Worm (Caenorhabditis elegans) whole organism, young adult: Measurements from ENCODE around the gene dyf-3.

Experiments
- B0019.2 ChIP-seq: fragments of 200-800 bp; sonication (Bioruptor generic); conservative IDR thresholded peaks from 2 replicates; pipeline ENCODE4 v1.3.6; 2022; ENCODE audit warnings: missing genetic modification reagents, missing genetic modification characterization, missing compliant biosample characterization
- B0336.3 ChIP-seq: fragments of 200-800 bp; sonication (Bioruptor generic); IDR thresholded peaks from 2 replicates; pipeline ENCODE4 v1.3.6; 2022; ENCODE audit warnings: missing genetic modification characterization, missing compliant biosample characterization
- F23B12.7 ChIP-seq: sonication (generic microtip); optimal IDR thresholded peaks from 2 replicates; lab custom pipeline; 2017; ENCODE audit warnings: missing genetic modification characterization, mild to moderate bottlenecking, missing compliant biosample characterization, antibody characterized with exemption, moderate library complexity; ENCODE audit not compliant: insufficient read depth
- F33H1.4 ChIP-seq: fragments of 200-800 bp; sonication (Bioruptor generic); IDR thresholded peaks from 2 replicates; pipeline ENCODE4 v1.3.6; 2022; ENCODE audit warnings: missing genetic modification reagents, missing genetic modification characterization, missing compliant biosample characterization
- F49E8.2 ChIP-seq: sonication (generic microtip); optimal IDR thresholded peaks from 3 replicates; lab custom pipeline; 2017; ENCODE audit warnings: missing genetic modification characterization, mild to moderate bottlenecking, missing compliant biosample characterization, antibody characterized with exemption, moderate library complexity; ENCODE audit not compliant: insufficient read depth
- F57C9.4 ChIP-seq: sonication (generic microtip); optimal IDR thresholded peaks from 2 replicates; lab custom pipeline; 2017; ENCODE audit warnings: mild to moderate bottlenecking, missing genetic modification characterization, missing compliant biosample characterization
- T26A5.8 ChIP-seq: sonication (generic microtip); optimal IDR thresholded peaks from 2 replicates; lab custom pipeline; 2016; ENCODE audit warnings: missing genetic modification characterization, missing compliant biosample characterization
- Y67H2A.10 ChIP-seq: fragments of 200-800 bp; sonication (Bioruptor generic); conservative IDR thresholded peaks from 2 replicates; pipeline ENCODE4 v1.3.6; 2022; ENCODE audit warnings: missing genetic modification reagents, missing genetic modification characterization, missing compliant biosample characterization
- Y79H2A.3 ChIP-seq: fragments of 200-800 bp; sonication (Bioruptor generic); conservative IDR thresholded peaks from 2 replicates; pipeline ENCODE4 v1.3.6; 2022; ENCODE audit warnings: missing genetic modification reagents, missing genetic modification characterization, missing compliant biosample characterization
- ama-1 ChIP-seq, 3 experiments: fragments of 150-350 bp in 1 of 3; sonication (generic microtip) in 2 of 3; optimal IDR thresholded peaks; 2 replicates each; lab custom pipeline; 2014 to 2018; ENCODE audit warnings: missing biosample characterization in 2 of 3, missing genetic modification characterization in 2 of 3, missing genetic modification reagents in 2 of 3
- aptf-2 ChIP-seq: fragments of 200-800 bp; sonication (Bioruptor generic); conservative IDR thresholded peaks from 2 replicates; pipeline ENCODE4 v1.3.6; 2022; ENCODE audit warnings: missing genetic modification reagents, missing genetic modification characterization, missing compliant biosample characterization
- athp-1 ChIP-seq: sonication (generic microtip); optimal IDR thresholded peaks from 2 replicates; lab custom pipeline; 2017; ENCODE audit warnings: mild to moderate bottlenecking, missing genetic modification characterization, missing compliant biosample characterization
- attf-3 ChIP-seq: fragments of 200-800 bp; sonication (Bioruptor generic); conservative IDR thresholded peaks from 2 replicates; pipeline ENCODE4 v1.3.6; 2022; ENCODE audit warnings: missing genetic modification reagents, missing genetic modification characterization, missing compliant biosample characterization
- bed-2 ChIP-seq: fragments of 200-800 bp; sonication (Bioruptor generic); IDR thresholded peaks from 2 replicates; pipeline ENCODE4 v1.3.6; 2022; ENCODE audit warnings: missing genetic modification reagents, missing genetic modification characterization, missing compliant biosample characterization
- ccch-3 ChIP-seq: fragments of 200-800 bp; sonication (Bioruptor generic); optimal IDR thresholded peaks from 2 replicates; lab custom pipeline; 2018; ENCODE audit warnings: mild to moderate bottlenecking, missing genetic modification characterization, missing compliant biosample characterization
- cebp-1 ChIP-seq, 2 experiments: fragments of 200-800 bp in 1 of 2; sonication (Bioruptor generic) in 1 of 2; sonication (generic microtip) in 1 of 2; IDR thresholded peaks in 1 of 2; optimal IDR thresholded peaks in 1 of 2; 2 replicates each; pipeline versions ENCODE4 v1.3.6 to Lab custom; 2017 to 2022; ENCODE audit warnings: missing compliant biosample characterization in 2 of 2, missing genetic modification characterization in 2 of 2, mild to moderate bottlenecking in 1 of 2, missing genetic modification reagents in 1 of 2, moderate library complexity in 1 of 2
- cebp-2 ChIP-seq: fragments of 200-800 bp; sonication (Bioruptor generic); IDR thresholded peaks from 2 replicates; pipeline ENCODE4 v1.3.6; 2022; ENCODE audit warnings: missing genetic modification characterization, missing compliant biosample characterization
- ceh-79 ChIP-seq: sonication (generic microtip); optimal IDR thresholded peaks from 2 replicates; lab custom pipeline; 2017; ENCODE audit warnings: mild to moderate bottlenecking, missing genetic modification characterization, missing compliant biosample characterization
- ets-4 ChIP-seq: fragments of 200-800 bp; sonication (Bioruptor generic); optimal IDR thresholded peaks from 2 replicates; lab custom pipeline; 2018; ENCODE audit warnings: mild to moderate bottlenecking, missing genetic modification characterization, missing compliant biosample characterization
- hlh-12 ChIP-seq: sonication (generic microtip); optimal IDR thresholded peaks from 2 replicates; lab custom pipeline; 2016; ENCODE audit warnings: missing genetic modification characterization, missing compliant biosample characterization
- hlh-26 ChIP-seq: fragments of 200-800 bp; sonication (Bioruptor generic); conservative IDR thresholded peaks from 2 replicates; pipeline ENCODE4 v1.3.6; 2022; ENCODE audit warnings: missing genetic modification reagents, missing genetic modification characterization, missing compliant biosample characterization
- hmg-1.2 ChIP-seq: fragments of 200-800 bp; sonication (Bioruptor generic); IDR thresholded peaks from 2 replicates; pipeline ENCODE4 v1.3.6; 2022; ENCODE audit warnings: missing genetic modification reagents, missing genetic modification characterization, missing compliant biosample characterization
- lag-1 ChIP-seq: fragments of 200-800 bp; sonication (Bioruptor generic); IDR thresholded peaks from 2 replicates; pipeline ENCODE4 v1.3.6; 2022; ENCODE audit warnings: missing genetic modification reagents, missing genetic modification characterization, missing compliant biosample characterization
- let-526 ChIP-seq: fragments of 200-800 bp; sonication (Bioruptor generic); IDR thresholded peaks from 2 replicates; pipeline ENCODE4 v1.3.6; 2022; ENCODE audit warnings: missing genetic modification reagents, missing genetic modification characterization, missing compliant biosample characterization
- let-607 ChIP-seq, 2 experiments: fragments of 200-800 bp in 1 of 2; sonication (Bioruptor generic) in 1 of 2; sonication (generic microtip) in 1 of 2; optimal IDR thresholded peaks; 2 replicates each; lab custom pipeline; 2016 to 2018; ENCODE audit warnings: mild to moderate bottlenecking in 2 of 2, missing compliant biosample characterization in 2 of 2, missing genetic modification characterization in 2 of 2, moderate library complexity in 2 of 2, missing genotype in 1 of 2
- lin-35 ChIP-seq, 3 experiments: fragments of 150-350 bp in 2 of 3; sonication (generic microtip) in 1 of 3; optimal IDR thresholded peaks; 2 replicates each; lab custom pipeline; 2014 to 2018; ENCODE audit warnings: missing biosample characterization in 3 of 3, missing genetic modification characterization in 3 of 3, missing genetic modification reagents in 3 of 3
- lin-54 ChIP-seq: fragments of 200-800 bp; sonication (Bioruptor generic); optimal IDR thresholded peaks from 2 replicates; lab custom pipeline; 2018; ENCODE audit warnings: mild to moderate bottlenecking, missing genetic modification characterization, missing compliant biosample characterization
- lsl-1 ChIP-seq: fragments of 200-800 bp; sonication (Bioruptor generic); optimal IDR thresholded peaks from 2 replicates; lab custom pipeline; 2018; ENCODE audit warnings: mild to moderate bottlenecking, missing genetic modification characterization, moderate library complexity, missing compliant biosample characterization
- madf-10 ChIP-seq: sonication (generic microtip); optimal IDR thresholded peaks from 2 replicates; lab custom pipeline; 2016; ENCODE audit warnings: mild to moderate bottlenecking, missing genetic modification characterization, missing compliant biosample characterization
- madf-3 ChIP-seq: fragments of 200-800 bp; sonication (Bioruptor generic); IDR thresholded peaks from 2 replicates; pipeline ENCODE4 v1.3.6; 2022; ENCODE audit warnings: missing genetic modification reagents, missing genetic modification characterization, missing compliant biosample characterization
- madf-8 ChIP-seq: fragments of 200-800 bp; sonication (Bioruptor generic); conservative IDR thresholded peaks from 2 replicates; pipeline ENCODE4 v1.3.6; 2022; ENCODE audit warnings: missing genetic modification reagents, missing genetic modification characterization, missing compliant biosample characterization
- mcd-1 ChIP-seq: fragments of 200-800 bp; sonication (Bioruptor generic); IDR thresholded peaks from 2 replicates; pipeline ENCODE4 v1.3.6; 2022; ENCODE audit warnings: missing genetic modification reagents, missing genetic modification characterization, missing compliant biosample characterization
- nhr-179 ChIP-seq: sonication (generic microtip); optimal IDR thresholded peaks from 2 replicates; lab custom pipeline; 2016; ENCODE audit warnings: mild to moderate bottlenecking, missing genetic modification characterization, missing compliant biosample characterization
- nhr-27 ChIP-seq: fragments of 200-800 bp; sonication (Bioruptor generic); optimal IDR thresholded peaks from 2 replicates; lab custom pipeline; 2018; ENCODE audit warnings: mild to moderate bottlenecking, missing genetic modification characterization, moderate library complexity, missing compliant biosample characterization
- pbrm-1 ChIP-seq: fragments of 200-800 bp; sonication (Bioruptor generic); IDR thresholded peaks from 2 replicates; pipeline ENCODE4 v1.3.6; 2022; ENCODE audit warnings: missing genetic modification reagents, missing genetic modification characterization, missing compliant biosample characterization
- pha-4 ChIP-seq: fragments of 150-350 bp; sonication (generic microtip); optimal IDR thresholded peaks from 2 replicates; lab custom pipeline; 2014; ENCODE audit warnings: missing biosample characterization, missing genetic modification reagents, missing genetic modification characterization
- rcor-1 ChIP-seq: fragments of 200-800 bp; sonication (Bioruptor generic); IDR thresholded peaks from 2 replicates; pipeline ENCODE4 v1.3.6; 2022; ENCODE audit warnings: missing genetic modification reagents, missing genetic modification characterization, missing compliant biosample characterization
- snpc-1.1 ChIP-seq: sonication (generic microtip); optimal IDR thresholded peaks from 2 replicates; lab custom pipeline; 2017; ENCODE audit warnings: missing genetic modification characterization, mild to moderate bottlenecking, missing compliant biosample characterization, antibody characterized with exemption, moderate library complexity, missing genotype, missing genetic modification reagents; ENCODE audit not compliant: insufficient read depth
- snpc-1.3 ChIP-seq: sonication (generic microtip); optimal IDR thresholded peaks from 2 replicates; lab custom pipeline; 2017; ENCODE audit warnings: missing genetic modification characterization, mild to moderate bottlenecking, missing compliant biosample characterization, antibody characterized with exemption, moderate library complexity, missing genotype, missing genetic modification reagents; ENCODE audit not compliant: insufficient read depth
- snpc-3.4 ChIP-seq: sonication (generic microtip); optimal IDR thresholded peaks from 2 replicates; lab custom pipeline; 2017; ENCODE audit warnings: missing genetic modification characterization, mild to moderate bottlenecking, missing compliant biosample characterization, antibody characterized with exemption, moderate library complexity, missing genotype, missing genetic modification reagents
- tbp1 ChIP-seq: fragments of 200-800 bp; sonication (Bioruptor generic); optimal IDR thresholded peaks from 2 replicates; lab custom pipeline; 2018; ENCODE audit warnings: mild to moderate bottlenecking, missing genetic modification characterization, missing compliant biosample characterization
- unc-130 ChIP-seq: sonication (generic microtip); optimal IDR thresholded peaks from 2 replicates; lab custom pipeline; 2016; ENCODE audit warnings: missing genetic modification reagents, missing genetic modification characterization, missing compliant biosample characterization
- ztf-22 ChIP-seq: fragments of 200-800 bp; sonication (Bioruptor generic); optimal IDR thresholded peaks from 2 replicates; lab custom pipeline; 2018; ENCODE audit warnings: mild to moderate bottlenecking, missing genetic modification characterization, moderate library complexity, missing compliant biosample characterization

Gene dyf-3

DNA sequence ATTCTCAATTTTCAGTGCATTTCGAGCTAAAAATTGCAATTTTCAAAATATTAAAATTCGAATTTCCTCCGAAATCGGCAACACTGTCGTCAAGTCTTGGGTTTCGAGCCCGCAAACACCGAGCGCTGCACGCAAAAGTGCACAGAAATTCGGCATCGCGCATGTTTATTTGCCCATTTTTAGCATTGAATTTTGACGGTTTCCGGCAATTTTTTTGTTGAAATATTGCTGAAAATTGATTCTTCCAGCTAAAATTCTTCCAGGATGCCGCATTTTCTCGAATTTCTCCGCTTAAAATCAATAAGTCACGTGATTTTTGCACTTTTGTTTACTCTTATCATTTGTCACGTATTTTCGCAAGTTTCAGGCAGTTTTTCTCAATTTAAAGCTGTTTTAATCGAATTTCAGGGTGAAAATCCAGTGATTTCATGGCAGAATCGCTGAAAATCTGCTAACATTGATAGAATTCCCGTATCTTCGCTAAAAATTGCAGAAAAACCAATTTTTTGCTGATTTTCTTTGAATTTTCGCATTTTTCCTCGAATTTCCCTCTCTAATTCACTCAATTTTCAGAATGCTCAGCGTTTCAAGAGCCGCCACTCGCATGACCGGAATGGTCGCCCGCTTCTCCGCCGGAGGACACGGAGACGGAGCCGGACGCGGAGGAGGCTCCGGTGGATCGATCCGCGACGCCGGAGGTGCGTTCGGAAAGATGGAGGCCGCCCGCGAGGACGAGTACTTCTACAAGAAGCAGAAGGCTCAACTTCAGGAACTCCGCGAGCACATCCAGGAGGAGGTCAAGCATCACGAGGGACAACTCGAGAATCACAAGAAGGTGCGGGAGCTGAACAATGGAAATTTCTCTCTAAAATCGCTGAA lies 13.5 kb downstream of the dyf-3 start, which contains the start of gene mai-2 (continued):
- no peak for TF ChIP-seq madf-10 (tag; lab: Kevin White, UChicago)
- TF ChIP-seq B0019.2 (GFP tag; lab: Robert Waterston, UW), result no peak
- TF ChIP-seq hmg-1.2 (GFP tag; lab: Robert Waterston, UW), result peak; percentile 41
- no peak for TF ChIP-seq snpc-1.1 (tag; lab: Kevin White, UChicago)
- peak; percentile 24; the same call in 1 of the 2 replicates for TF ChIP-seq F33H1.4 (GFP tag; lab: Robert Waterston, UW)
- TF ChIP-seq lin-54 (GFP tag; lab: Kevin White, UChicago), result peak; percentile 61
- TF ChIP-seq mcd-1 (GFP tag; lab: Robert Waterston, UW), result peak; percentile 52
- TF ChIP-seq let-526, result 0 out of 2 replicates have a peak, but pooled peaks have one; percentile 9
- 0 out of 2 replicates have a peak, but pooled peaks have one; percentile 10 for TF ChIP-seq attf-3 (GFP tag; lab: Robert Waterston, UW)
- TF ChIP-seq cebp-1 (GFP tag; IDR thresholded peaks at IDR 0.05; lab: Robert Waterston, UW), result no peak
- peak; percentile 41 for TF ChIP-seq cebp-1 (tag; optimal IDR thresholded peaks at IDR 0.05; lab: Kevin White, UChicago)

DNA sequence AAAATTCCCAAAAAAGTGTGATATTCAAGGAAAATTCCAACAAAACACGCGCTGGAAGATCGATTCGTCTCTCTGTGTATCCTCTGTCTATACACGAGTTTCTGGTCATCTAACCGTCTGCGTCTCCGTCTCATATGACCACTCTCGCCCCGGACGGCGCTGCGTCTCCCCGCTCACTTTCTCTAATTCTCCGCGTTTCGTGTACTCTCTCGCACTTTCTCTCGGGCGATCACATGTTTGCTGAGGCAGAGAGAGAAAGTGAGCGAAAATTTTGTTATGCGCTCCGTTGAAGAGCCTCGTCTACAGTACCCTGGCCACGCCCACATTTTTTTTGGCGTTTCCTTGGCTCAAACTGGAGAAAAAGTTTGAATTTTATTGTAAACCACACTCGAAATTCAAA lies 14.4 kb downstream of the dyf-3 start:
- TF ChIP-seq nhr-27 (tag; lab: Kevin White, UChicago) (no peak), snpc-1.3 (no peak), tbp1 (GFP tag; lab: Kevin White, UChicago) (peak; percentile 51), hlh-26 (GFP tag; lab: Robert Waterston, UW) (no peak), cebp-2 (GFP tag; lab: Robert Waterston, UW) (no peak), aptf-2 (GFP tag; lab: Robert Waterston, UW) (no peak), F57C9.4 (no peak), let-607 (tag; optimal IDR thresholded peaks at IDR 0.05; lab: Kevin White, UChicago) (peak in 1 of 2 experiments; percentile 50), lsl-1 (GFP tag; lab: Kevin White, UChicago) (peak; percentile 26), F23B12.7 (tag; lab: Kevin White, UChicago) (no peak), bed-2 (GFP tag; lab: Robert Waterston, UW) (no peak), lag-1 (GFP tag; lab: Robert Waterston, UW) (no peak), unc-130 (GFP tag; lab: Kevin White, UChicago) (no peak), Y79H2A.3 (GFP tag; lab: Robert Waterston, UW) (no peak), ceh-79 (no peak), F49E8.2 (tag; lab: Kevin White, UChicago) (no peak), ccch-3 (no peak), T26A5.8 (tag; lab: Kevin White, UChicago) (no peak), snpc-3.4 (tag; lab: Kevin White, UChicago) (no peak), pbrm-1 (GFP tag; lab: Robert Waterston, UW) (peak; percentile 94), lin-35 (GFP tag; optimal IDR thresholded peaks at IDR 0.05; lab: Kevin White, UChicago) (peak in 1 of 3 experiments; percentile 65), madf-3 (GFP tag; lab: Robert Waterston, UW) (no peak), ets-4 (peak; percentile 60), B0336.3 (peak; percentile 92), let-526 (peak; percentile 83), madf-8 (GFP tag; lab: Robert Waterston, UW) (no peak), Y67H2A.10 (GFP tag; lab: Robert Waterston, UW) (peak; percentile 59), ztf-22 (peak; percentile 44), rcor-1 (peak; percentile 63), nhr-179 (tag; lab: Kevin White, UChicago) (no peak), athp-1 (tag; lab: Kevin White, UChicago) (peak; percentile 39), ama-1 (optimal IDR thresholded peaks at IDR 0.05; lab: Kevin White, UChicago) (no peak), ama-1 (GFP tag; optimal IDR thresholded peaks at IDR 0.05; lab: Kevin White, UChicago) (no peak), pha-4 (no peak), hlh-12 (no peak)
